Worm (Caenorhabditis elegans): ENCODE data around the gene F46F2.5.

DNA sequence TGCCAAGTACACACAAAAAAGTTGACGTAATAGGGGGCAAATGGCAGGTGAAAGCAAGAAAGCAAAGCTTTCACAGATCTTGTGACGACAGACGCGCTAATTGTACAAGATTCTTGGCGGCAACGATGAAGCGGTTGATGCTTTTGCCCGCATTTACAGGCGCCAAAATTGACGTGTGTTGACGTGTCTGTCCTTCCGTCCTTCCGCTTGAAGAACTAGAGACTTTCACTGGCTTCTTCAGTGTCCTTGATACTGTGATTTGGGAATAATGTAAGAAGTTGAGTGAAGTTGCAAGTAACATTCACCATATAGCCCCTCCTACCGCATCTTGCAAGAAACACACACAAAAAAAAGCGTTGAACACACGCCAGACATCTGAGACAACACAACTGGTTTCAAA lies 21.2 kb downstream of the F46F2.5 start, which contains the start of gene jud-4:
- TF ChIP-seq klf-2 (GFP tag; conservative IDR thresholded peaks at IDR 0.05): no peak
- no peak for TF ChIP-seq ref-1 (GFP tag; conservative IDR thresholded peaks at IDR 0.05)
- TF ChIP-seq ztf-23 (GFP tag; IDR thresholded peaks at IDR 0.05): no peak
